Worm (Caenorhabditis elegans) whole organism, L1 larva: ENCODE results near the gene C47A10.16.

ENCODE experiments used
- C04F5.9 ChIP-seq: sonication (generic microtip); optimal IDR thresholded peaks from 2 replicates; lab custom pipeline; 2016; ENCODE audit warnings: missing genetic modification characterization, missing compliant biosample characterization
- C16A3.4 ChIP-seq: fragments of 150-350 bp; optimal IDR thresholded peaks from 2 replicates; lab custom pipeline; 2014; ENCODE audit warnings: missing biosample characterization, missing genetic modification characterization
- Y116A8C.19 ChIP-seq: sonication (generic microtip); optimal IDR thresholded peaks from 2 replicates; lab custom pipeline; 2016; ENCODE audit warnings: missing compliant biosample characterization, missing genetic modification characterization, borderline replicate concordance
- aly-2 ChIP-seq: fragments of 150-350 bp; optimal IDR thresholded peaks from 2 replicates; lab custom pipeline; 2014; ENCODE audit warnings: missing biosample characterization, missing genetic modification characterization
- blmp-1 ChIP-seq: fragments of 150-350 bp; optimal IDR thresholded peaks from 2 replicates; lab custom pipeline; 2014; ENCODE audit warnings: missing biosample characterization, missing genetic modification characterization
- ceh-82 ChIP-seq, 3 experiments: fragments of 150-350 bp in 1 of 3; sonication (generic microtip) in 2 of 3; optimal IDR thresholded peaks; 2 replicates each; lab custom pipeline; 2014 to 2017; ENCODE audit warnings: missing biosample characterization in 3 of 3, missing genetic modification characterization in 3 of 3
- ces-1 ChIP-seq: fragments of 150-350 bp; optimal IDR thresholded peaks from 2 replicates; lab custom pipeline; 2014; ENCODE audit warnings: missing biosample characterization, missing genetic modification reagents, missing genetic modification characterization
- egl-27 ChIP-seq, 2 experiments: fragments of 150-350 bp in 1 of 2; sonication (generic microtip); optimal IDR thresholded peaks; 3 replicates each; lab custom pipeline; 2017 to 2018; ENCODE audit warnings: missing biosample characterization in 2 of 2, missing genetic modification characterization in 2 of 2, missing genetic modification reagents in 2 of 2
- elt-2 ChIP-seq: sonication (generic microtip); optimal IDR thresholded peaks from 2 replicates; lab custom pipeline; 2016; ENCODE audit warnings: missing genetic modification characterization, mild to moderate bottlenecking, inconsistent platforms, missing compliant biosample characterization, missing genetic modification reagents
- fkh-8 ChIP-seq: sonication (generic microtip); optimal IDR thresholded peaks from 2 replicates; lab custom pipeline; 2016; ENCODE audit warnings: mild to moderate bottlenecking, missing genetic modification characterization, missing compliant biosample characterization
- hlh-17 ChIP-seq: fragments of 200-800 bp; sonication (Bioruptor generic); optimal IDR thresholded peaks from 2 replicates; lab custom pipeline; 2018; ENCODE audit warnings: missing genetic modification characterization, mild to moderate bottlenecking, missing compliant biosample characterization, moderate library complexity, borderline replicate concordance
- hlh-4 ChIP-seq: sonication (generic microtip); optimal IDR thresholded peaks from 2 replicates; lab custom pipeline; 2016; ENCODE audit warnings: mild to moderate bottlenecking, missing genetic modification characterization, missing compliant biosample characterization
- hpl-2 ChIP-seq: fragments of 150-350 bp; optimal IDR thresholded peaks from 2 replicates; lab custom pipeline; 2014; ENCODE audit warnings: missing biosample characterization, missing genetic modification reagents, missing genetic modification characterization
- irx-1 ChIP-seq: sonication (generic microtip); optimal IDR thresholded peaks from 2 replicates; lab custom pipeline; 2016; ENCODE audit warnings: missing genetic modification characterization, missing compliant biosample characterization
- jun-1 ChIP-seq: fragments of 150-350 bp; optimal IDR thresholded peaks from 2 replicates; lab custom pipeline; 2014; ENCODE audit warnings: missing biosample characterization, missing genetic modification reagents, missing genetic modification characterization
- lin-14 ChIP-seq: fragments of 200-800 bp; sonication (Bioruptor generic); optimal IDR thresholded peaks from 2 replicates; lab custom pipeline; 2018; ENCODE audit warnings: mild to moderate bottlenecking, missing genetic modification characterization, moderate library complexity, missing compliant biosample characterization
- lin-15B ChIP-seq: fragments of 150-350 bp; sonication (generic microtip); optimal IDR thresholded peaks from 3 replicates; lab custom pipeline; 2014; ENCODE audit warnings: missing biosample characterization, missing genetic modification characterization
- lin-35 ChIP-seq, 2 experiments: fragments of 150-350 bp; optimal IDR thresholded peaks; 2 replicates each; lab custom pipeline; 2014; ENCODE audit warnings: missing biosample characterization in 2 of 2, missing genetic modification characterization in 2 of 2, missing genetic modification reagents in 2 of 2
- lsy-2 ChIP-seq, 2 experiments: fragments of 150-350 bp; optimal IDR thresholded peaks; 2 replicates each; lab custom pipeline; 2014; ENCODE audit warnings: missing biosample characterization in 2 of 2, missing genetic modification characterization in 2 of 2
- nhr-12 ChIP-seq: sonication (generic microtip); optimal IDR thresholded peaks from 2 replicates; lab custom pipeline; 2017; ENCODE audit warnings: missing biosample characterization, missing genetic modification characterization
- nhr-19 ChIP-seq: fragments of 200-800 bp; sonication (Bioruptor generic); conservative IDR thresholded peaks from 2 replicates; pipeline ENCODE4 v1.3.6; 2022; ENCODE audit warnings: missing genetic modification characterization, missing compliant biosample characterization
- nhr-20 ChIP-seq: sonication (generic microtip); optimal IDR thresholded peaks from 2 replicates; lab custom pipeline; 2016; ENCODE audit warnings: mild to moderate bottlenecking, missing genetic modification characterization, missing compliant biosample characterization
- nhr-76 ChIP-seq: sonication (generic microtip); optimal IDR thresholded peaks from 2 replicates; lab custom pipeline; 2017; ENCODE audit warnings: missing biosample characterization, missing genetic modification characterization
- nhr-77 ChIP-seq: fragments of 150-350 bp; optimal IDR thresholded peaks from 2 replicates; lab custom pipeline; 2014; ENCODE audit warnings: missing biosample characterization, missing genetic modification characterization
- nhr-90 ChIP-seq: sonication (generic microtip); optimal IDR thresholded peaks from 2 replicates; lab custom pipeline; 2016; ENCODE audit warnings: mild to moderate bottlenecking, missing genetic modification characterization, missing compliant biosample characterization; ENCODE audit not compliant: poor library complexity
- pag-3 ChIP-seq: sonication (generic microtip); optimal IDR thresholded peaks from 2 replicates; lab custom pipeline; 2017; ENCODE audit warnings: missing genetic modification characterization, mild to moderate bottlenecking, missing compliant biosample characterization, antibody characterized with exemption, borderline replicate concordance; ENCODE audit not compliant: insufficient read depth
- pqm-1 ChIP-seq: sonication (generic microtip); optimal IDR thresholded peaks from 3 replicates; lab custom pipeline; 2017; ENCODE audit warnings: missing biosample characterization, missing genetic modification characterization
- sox-4 ChIP-seq: sonication (generic microtip); optimal IDR thresholded peaks from 2 replicates; lab custom pipeline; 2016; ENCODE audit warnings: missing genetic modification characterization, missing compliant biosample characterization
- tlp-1 ChIP-seq: fragments of 150-350 bp; optimal IDR thresholded peaks from 2 replicates; lab custom pipeline; 2014; ENCODE audit warnings: missing biosample characterization, missing genetic modification characterization
- unc-130 ChIP-seq: fragments of 150-350 bp; optimal IDR thresholded peaks from 2 replicates; lab custom pipeline; 2017; ENCODE audit warnings: missing biosample characterization, missing genetic modification characterization, inconsistent platforms
- unc-30 ChIP-seq: sonication (generic microtip); optimal IDR thresholded peaks from 2 replicates; lab custom pipeline; 2017; ENCODE audit warnings: missing biosample characterization, missing genetic modification characterization
- unc-62 ChIP-seq: fragments of 150-350 bp; optimal IDR thresholded peaks from 2 replicates; lab custom pipeline; 2014; ENCODE audit warnings: missing biosample characterization, missing genetic modification reagents, missing genetic modification characterization
- ztf-11 ChIP-seq, 2 experiments: sonication (generic microtip); optimal IDR thresholded peaks; 2 replicates each; lab custom pipeline; 2016 to 2017; ENCODE audit warnings: missing genetic modification characterization in 2 of 2, missing biosample characterization in 1 of 2, missing compliant biosample characterization in 1 of 2
- ztf-4 ChIP-seq: fragments of 150-350 bp; optimal IDR thresholded peaks from 2 replicates; lab custom pipeline; 2014; ENCODE audit warnings: missing biosample characterization, missing genetic modification characterization

C47A10.16 gene

ce11 chrV:17723142-17723781 lies 41.7 kb downstream of the C47A10.16 start (continued):
- TF ChIP-seq nhr-12 (no peak), lin-15B (tag; lab: Kevin White, UChicago) (no peak), sox-4 (tag; lab: Kevin White, UChicago) (no peak), elt-2 (tag; lab: Kevin White, UChicago) (peak; percentile 17), aly-2 (tag; lab: Kevin White, UChicago) (no peak), hlh-4 (tag; lab: Kevin White, UChicago) (no peak), ces-1 (GFP tag; lab: Kevin White, UChicago) (no peak), pag-3 (tag; lab: Kevin White, UChicago) (no peak), hlh-17 (GFP tag; lab: Kevin White, UChicago) (no peak), nhr-76 (tag; lab: Kevin White, UChicago) (no peak), unc-30 (no peak), unc-62 (GFP tag; lab: Kevin White, UChicago) (no peak), unc-130 (tag; lab: Kevin White, UChicago) (no peak), nhr-90 (tag; lab: Kevin White, UChicago) (no peak), blmp-1 (tag; lab: Kevin White, UChicago) (peak; percentile 49), lin-14 (GFP tag; lab: Kevin White, UChicago) (peak; percentile 19)

- TF ChIP-seq nhr-19 (GFP tag; lab: Robert Waterston, UW), result no peak
- TF ChIP-seq ztf-4, result no peak
- TF ChIP-seq Y116A8C.19 (tag; lab: Kevin White, UChicago), result no peak
- no peak for TF ChIP-seq tlp-1 (tag; lab: Kevin White, UChicago)
- no peak for TF ChIP-seq unc-130 (tag; lab: Kevin White, UChicago)
- TF ChIP-seq irx-1, result no peak
- TF ChIP-seq lin-14 (GFP tag; lab: Kevin White, UChicago), result no peak
- TF ChIP-seq C04F5.9 (tag; lab: Kevin White, UChicago), result no peak
- no peak for TF ChIP-seq egl-27 (tag; optimal IDR thresholded peaks at IDR 0.05; lab: Kevin White, UChicago)
- TF ChIP-seq ceh-82 (tag; optimal IDR thresholded peaks at IDR 0.05; lab: Kevin White, UChicago), result no peak
- no peak for TF ChIP-seq nhr-90 (tag; lab: Kevin White, UChicago)
- no peak for TF ChIP-seq C16A3.4 (tag; lab: Kevin White, UChicago)
- no peak for TF ChIP-seq ces-1 (GFP tag; lab: Kevin White, UChicago)
Measured at ce11 chrV:17722553-17722952, 42.4 kb downstream of the C47A10.16 start.

ce11 chrV:17721709-17722108 lies 43.3 kb downstream of the C47A10.16 start:
- TF ChIP-seq nhr-20 (tag; lab: Kevin White, UChicago) (peak; percentile 45), hlh-4 (tag; lab: Kevin White, UChicago) (no peak), nhr-77 (tag; lab: Kevin White, UChicago) (no peak), lsy-2 (tag; optimal IDR thresholded peaks at IDR 0.05; lab: Kevin White, UChicago) (peak in 1 of 2 experiments; percentile 0), ztf-11 (tag; optimal IDR thresholded peaks at IDR 0.05; lab: Kevin White, UChicago) (no peak), jun-1 (tag; lab: Kevin White, UChicago) (peak; percentile 50), elt-2 (tag; lab: Kevin White, UChicago) (peak; percentile 98), pqm-1 (tag; lab: Kevin White, UChicago) (peak; percentile 95), nhr-90 (tag; lab: Kevin White, UChicago) (peak; percentile 5), pag-3 (tag; lab: Kevin White, UChicago) (no peak), nhr-19 (GFP tag; lab: Robert Waterston, UW) (peak; percentile 18; the same call in 1 of the 2 replicates), hpl-2 (no peak), lin-35 (GFP tag; optimal IDR thresholded peaks at IDR 0.05; lab: Kevin White, UChicago) (peak in 1 of 2 experiments; percentile 46), fkh-8 (tag; lab: Kevin White, UChicago) (no peak)
- TF ChIP-seq, all 84 proteins: peak for 8
